Fruit fly (Drosophila melanogaster) whole organism, pupa: ENCODE data around the gene ihog.

Experiments
- CG10348 ChIP-seq: fragments of 200-800 bp; sonication (Bioruptor generic); IDR thresholded peaks from 2 replicates; pipeline ENCODE4 v1.3.6; 2022; ENCODE audit warnings: missing biosample characterization, missing genetic modification characterization
- CG12605 ChIP-seq: fragments of 200-800 bp; sonication (Bioruptor generic); IDR thresholded peaks from 2 replicates; pipeline ENCODE4 v1.3.6; 2022; ENCODE audit warnings: missing biosample characterization, missing genetic modification characterization
- CG13204 ChIP-seq: fragments of 200-800 bp; sonication (Bioruptor generic); optimal IDR thresholded peaks from 2 replicates; lab custom pipeline; 2018; ENCODE audit warnings: missing biosample characterization, mild to moderate bottlenecking, missing genetic modification characterization, moderate library complexity
- CG14655 ChIP-seq: fragments of 200-800 bp; sonication (Bioruptor generic); optimal IDR thresholded peaks from 3 replicates; lab custom pipeline; 2017; ENCODE audit warnings: mild to moderate bottlenecking, missing biosample characterization, missing genetic modification reagents, missing genetic modification characterization
- CG15710 ChIP-seq: fragments of 200-800 bp; sonication (Bioruptor generic); optimal IDR thresholded peaks from 2 replicates; lab custom pipeline; 2018; ENCODE audit warnings: missing biosample characterization, mild to moderate bottlenecking, missing genetic modification characterization, moderate library complexity
- CG17806 ChIP-seq: fragments of 200-800 bp; sonication (Bioruptor generic); optimal IDR thresholded peaks from 2 replicates; lab custom pipeline; 2018; ENCODE audit warnings: missing biosample characterization, mild to moderate bottlenecking, missing genetic modification characterization, moderate library complexity
- CG32121 ChIP-seq: fragments of 200-800 bp; sonication (Bioruptor generic); IDR thresholded peaks from 2 replicates; pipeline ENCODE4 v1.3.6; 2022; ENCODE audit warnings: missing biosample characterization, missing genetic modification characterization
- CG34367 ChIP-seq: fragments of 200-800 bp; sonication (Bioruptor generic); optimal IDR thresholded peaks from 2 replicates; lab custom pipeline; 2018; ENCODE audit warnings: missing biosample characterization, mild to moderate bottlenecking, missing genetic modification characterization
- CG4496 ChIP-seq: fragments of 200-800 bp; sonication (Bioruptor generic); IDR thresholded peaks from 3 replicates; pipeline ENCODE4 v1.3.6; 2022; ENCODE audit warnings: missing biosample characterization, missing genetic modification characterization
- CG8159 ChIP-seq: fragments of 200-800 bp; sonication (Bioruptor generic); optimal IDR thresholded peaks from 3 replicates; lab custom pipeline; 2018; ENCODE audit warnings: missing biosample characterization, mild to moderate bottlenecking, missing genetic modification characterization, moderate library complexity
- CG8301 ChIP-seq: fragments of 200-800 bp; sonication (Bioruptor generic); optimal IDR thresholded peaks from 2 replicates; lab custom pipeline; 2018; ENCODE audit warnings: missing biosample characterization, mild to moderate bottlenecking, missing genetic modification characterization
- CG9948 ChIP-seq: fragments of 200-800 bp; sonication (Bioruptor generic); optimal IDR thresholded peaks from 2 replicates; lab custom pipeline; 2018; ENCODE audit warnings: missing biosample characterization, mild to moderate bottlenecking, missing genetic modification characterization, moderate library complexity
- D1 ChIP-seq: fragments of 200-800 bp; sonication (Bioruptor generic); optimal IDR thresholded peaks from 2 replicates; lab custom pipeline; 2018; ENCODE audit warnings: missing biosample characterization, mild to moderate bottlenecking, missing genetic modification characterization, moderate library complexity
- EcR ChIP-seq: fragments of 200-800 bp; sonication (Bioruptor generic); optimal IDR thresholded peaks from 3 replicates; lab custom pipeline; 2019; ENCODE audit warnings: missing biosample characterization, missing genetic modification characterization, mild to moderate bottlenecking, moderate library complexity, missing genetic modification reagents
- Ets98B ChIP-seq: fragments of 200-800 bp; sonication (Bioruptor generic); IDR thresholded peaks from 2 replicates; pipeline ENCODE4 v1.3.6; 2022; ENCODE audit warnings: missing biosample characterization, missing genetic modification characterization
- Pif1A ChIP-seq: fragments of 200-800 bp; sonication (Bioruptor generic); optimal IDR thresholded peaks from 3 replicates; lab custom pipeline; 2016; ENCODE audit warnings: missing biosample characterization, missing genetic modification characterization
- Pif1B ChIP-seq: fragments of 200-800 bp; sonication (Bioruptor generic); optimal IDR thresholded peaks from 3 replicates; lab custom pipeline; 2016; ENCODE audit warnings: missing biosample characterization, missing genetic modification characterization
- Snoo ChIP-seq: fragments of 200-800 bp; sonication (Bioruptor generic); optimal IDR thresholded peaks from 3 replicates; lab custom pipeline; 2017; ENCODE audit warnings: missing biosample characterization, mild to moderate bottlenecking, missing genetic modification characterization, inconsistent platforms
- fd96Ca ChIP-seq: fragments of 200-800 bp; sonication (Bioruptor generic); IDR thresholded peaks from 3 replicates; pipeline ENCODE4 v1.3.6; 2022; ENCODE audit warnings: missing biosample characterization, missing genetic modification characterization
- gl ChIP-seq: fragments of 200-800 bp; sonication (Bioruptor generic); optimal IDR thresholded peaks from 2 replicates; lab custom pipeline; 2018; ENCODE audit warnings: missing biosample characterization, mild to moderate bottlenecking, missing genetic modification characterization
- rn ChIP-seq: fragments of 200-800 bp; sonication (Bioruptor generic); IDR thresholded peaks from 2 replicates; pipeline ENCODE4 v1.3.6; 2022; ENCODE audit warnings: missing biosample characterization, missing genetic modification characterization

Gene ihog

DNA sequence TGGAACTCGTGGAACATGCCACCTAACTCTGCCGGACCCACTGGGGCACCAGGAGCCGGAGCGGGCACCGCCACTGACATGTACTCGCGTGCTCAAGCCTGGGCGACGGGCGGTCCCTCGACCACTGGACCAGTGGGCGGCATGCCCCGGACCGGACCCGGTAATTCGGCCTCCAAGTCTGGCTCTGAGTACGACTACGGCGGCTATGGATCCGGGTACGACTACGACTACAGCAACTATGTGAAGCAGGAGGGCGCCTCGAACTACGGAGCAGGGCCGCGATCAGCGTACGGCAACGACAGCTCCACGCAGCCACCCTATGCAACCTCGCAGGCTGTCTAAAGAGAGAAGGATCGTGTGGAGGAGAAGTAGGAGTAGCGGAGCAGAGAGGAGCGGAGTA is 23.5 kb downstream of the ihog start:
- TF ChIP-seq fd96Ca (GFP tag; lab: Robert Waterston, UW) = no peak
- no peak for TF ChIP-seq Pif1B (GFP tag; lab: Kevin White, UChicago)
- TF ChIP-seq CG15710 = no peak

DNA sequence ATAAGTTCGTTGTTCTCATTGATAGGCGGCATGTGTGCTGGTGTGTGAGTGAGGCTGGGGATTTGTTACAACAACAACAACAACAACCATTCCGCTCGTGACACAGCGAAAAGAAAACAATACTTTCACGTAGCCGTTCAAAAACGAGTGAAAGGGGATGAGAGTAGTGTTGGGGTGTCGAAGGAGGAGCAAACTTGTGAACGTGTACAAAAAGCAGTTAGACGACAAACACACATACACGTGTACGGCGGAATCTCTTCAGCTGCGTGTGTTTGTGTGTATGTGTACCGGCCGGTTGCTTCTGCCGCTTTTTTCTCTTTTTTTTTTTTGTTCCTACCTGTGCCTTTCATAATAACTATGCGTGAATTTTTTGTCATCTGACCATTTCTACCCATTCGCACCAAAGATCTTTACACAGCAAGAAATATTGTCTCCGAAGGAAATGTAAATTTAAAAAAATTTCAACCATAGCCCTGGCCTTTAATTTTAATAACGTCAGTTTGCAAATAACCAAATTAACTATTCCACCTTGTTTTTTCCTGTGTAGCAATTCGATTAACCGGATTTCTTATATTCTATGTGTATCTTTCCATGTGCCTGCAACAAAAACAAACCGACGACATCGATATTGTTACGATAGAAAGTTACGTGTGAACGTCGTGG is 26.4 kb downstream of the ihog start:
- TF ChIP-seq Snoo (tag; lab: Kevin White, UChicago) (peak; percentile 49), Ets98B (GFP tag; lab: Robert Waterston, UW) (peak; percentile 90), CG17806 (tag; lab: Kevin White, UChicago) (peak; percentile 83), CG13204 (GFP tag; lab: Kevin White, UChicago) (no peak), CG12605 (GFP tag; lab: Robert Waterston, UW) (no peak; the same call in 1 of the 2 replicates), Pif1B (GFP tag; lab: Kevin White, UChicago) (peak; percentile 87), Pif1A (GFP tag; lab: Kevin White, UChicago) (peak; percentile 85), CG14655 (GFP tag; lab: Kevin White, UChicago) (no peak), fd96Ca (GFP tag; lab: Robert Waterston, UW) (no peak), CG9948 (peak; percentile 80), CG8159 (tag; lab: Kevin White, UChicago) (peak; percentile 82), CG32121 (peak; percentile 81), CG8301 (peak; percentile 88), CG15710 (peak; percentile 74), CG10348 (no peak), rn (GFP tag; lab: Robert Waterston, UW) (no peak; the same call in 1 of the 2 replicates), D1 (no peak), CG34367 (tag; lab: Kevin White, UChicago) (peak; percentile 82), CG4496 (peak; percentile 91; the same call in 1 of the 3 replicates), gl (tag; lab: Kevin White, UChicago) (peak; percentile 39), EcR (GFP tag; lab: Kevin White, UChicago) (peak; percentile 81)

DNA sequence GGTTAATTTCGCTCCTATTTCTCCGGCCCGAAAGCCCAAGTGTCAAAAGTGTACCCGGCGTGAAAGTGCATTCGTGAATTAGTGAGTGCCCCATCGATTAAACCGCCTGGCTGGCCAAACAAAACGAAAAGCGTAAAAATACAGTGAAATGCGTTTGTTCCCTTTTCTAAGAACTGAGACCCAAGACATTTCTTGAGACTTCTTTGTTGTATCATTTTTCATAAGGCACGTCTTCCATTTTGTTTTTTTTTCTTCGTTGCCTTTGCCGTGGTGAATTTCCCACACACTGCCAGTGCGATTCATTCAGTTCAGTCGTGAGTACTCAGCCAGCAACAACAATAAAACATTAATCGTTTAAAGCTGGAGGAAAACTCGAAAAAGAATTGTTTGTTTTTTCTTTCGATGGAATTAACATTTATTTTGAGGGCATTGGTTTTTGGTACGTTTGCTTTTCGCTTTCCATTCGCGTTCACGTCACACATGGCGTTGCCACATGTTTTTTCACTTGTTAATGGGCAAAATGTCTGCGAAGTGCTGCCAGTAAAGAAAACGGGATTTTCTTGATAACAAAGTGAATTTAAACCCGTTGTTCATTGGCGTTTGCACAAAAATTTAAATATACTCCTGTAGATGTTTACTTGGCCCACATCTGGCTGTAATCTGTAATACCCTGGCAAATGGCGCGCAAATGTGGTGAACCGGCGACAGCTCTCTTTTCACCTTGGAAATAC is 27.1 kb downstream of the ihog start:
- TF ChIP-seq CG14655 (GFP tag; lab: Kevin White, UChicago) (no peak), CG34367 (tag; lab: Kevin White, UChicago) (no peak), CG15710 (no peak), CG13204 (GFP tag; lab: Kevin White, UChicago) (no peak), gl (tag; lab: Kevin White, UChicago) (peak; percentile 10), D1 (no peak), rn (GFP tag; lab: Robert Waterston, UW) (no peak), Snoo (tag; lab: Kevin White, UChicago) (no peak), CG10348 (no peak), CG17806 (tag; lab: Kevin White, UChicago) (no peak), CG9948 (no peak), CG8301 (peak; percentile 14), CG8159 (tag; lab: Kevin White, UChicago) (peak; percentile 29), Pif1B (GFP tag; lab: Kevin White, UChicago) (peak; percentile 3), fd96Ca (GFP tag; lab: Robert Waterston, UW) (no peak), CG12605 (GFP tag; lab: Robert Waterston, UW) (peak; percentile 48; the same call in 1 of the 2 replicates), EcR (GFP tag; lab: Kevin White, UChicago) (peak; percentile 96), CG4496 (0 out of 3 replicates have a peak, but pooled peaks have one; percentile 18), Ets98B (GFP tag; lab: Robert Waterston, UW) (no peak)

DNA sequence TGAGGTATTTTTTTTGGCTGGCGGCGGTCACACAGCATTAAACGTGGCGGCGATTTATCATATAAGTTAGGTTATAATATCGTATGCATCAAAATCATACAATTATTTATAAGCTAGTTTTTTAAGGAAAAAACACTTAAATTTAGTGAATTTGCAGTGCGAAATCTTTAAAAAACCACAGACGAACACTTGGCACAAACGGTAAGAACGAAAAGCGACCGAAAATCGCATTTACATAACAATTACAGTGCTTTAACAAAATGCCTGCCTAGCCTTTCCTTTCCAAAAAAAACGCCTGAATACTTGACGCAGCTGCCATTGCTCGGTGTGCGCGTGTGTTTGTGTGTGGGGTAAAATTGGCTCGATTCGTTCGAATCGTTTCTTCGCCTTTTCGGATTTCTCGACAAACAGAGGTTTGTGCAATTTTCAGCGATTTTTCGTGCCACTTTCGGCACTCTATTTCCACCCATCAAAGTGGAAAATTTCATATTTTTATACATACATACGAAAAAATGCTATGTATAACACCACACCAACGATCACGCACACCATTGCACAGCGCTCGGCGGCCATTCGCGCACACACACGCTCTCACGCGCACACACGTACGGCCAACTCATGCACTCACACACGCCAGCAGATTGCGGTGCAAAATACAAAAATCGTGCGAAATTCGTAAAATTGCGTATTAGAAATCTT is 27.8 kb downstream of the ihog start, which contains the start of gene Hrb27C:
Gene Hrb27C (plus strand): TSS at position 44 of the 699 bp plus-strand sequence.
- TF ChIP-seq Snoo (tag; lab: Kevin White, UChicago) (no peak), Ets98B (GFP tag; lab: Robert Waterston, UW) (peak; percentile 33; the same call in 1 of the 2 replicates)

DNA sequence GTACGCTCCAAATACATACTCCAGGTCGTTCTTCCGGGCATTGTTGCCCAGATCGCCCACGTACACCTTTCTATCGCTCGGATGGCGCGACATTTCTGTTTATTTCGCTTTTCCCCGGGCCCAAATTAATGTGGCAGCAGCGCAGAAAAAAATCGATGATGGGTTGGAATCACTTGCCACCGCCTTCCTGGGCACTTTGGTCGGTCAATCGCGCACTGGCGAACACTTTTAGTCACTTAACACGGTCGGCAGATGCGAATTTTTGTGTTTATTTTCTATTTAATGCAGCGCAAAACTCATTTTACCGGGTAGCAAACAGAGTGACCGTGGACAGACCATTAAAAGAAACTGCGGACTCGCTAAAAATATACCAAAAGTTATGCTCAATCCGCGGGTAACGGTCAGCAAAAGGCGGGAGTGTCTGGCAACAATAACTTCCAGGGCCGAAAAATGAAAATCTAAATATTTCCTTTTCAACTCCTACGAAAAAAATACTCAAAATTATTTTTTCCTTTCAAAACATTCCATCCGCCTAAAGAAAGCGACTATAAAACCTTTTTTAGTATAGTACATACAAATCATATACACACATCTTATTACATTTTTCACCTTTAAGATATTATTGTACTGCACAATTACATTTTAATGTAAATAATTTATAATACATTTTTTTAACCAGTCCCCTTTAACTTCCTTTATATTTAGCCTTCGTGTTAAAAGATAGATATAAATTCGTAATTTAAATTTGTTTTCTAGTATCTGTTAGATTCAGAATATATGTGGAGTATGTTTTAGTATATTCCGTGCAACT is 28.6 kb downstream of the ihog start, which contains the start of gene x16:
Gene x16 (minus strand): TSS at position 361 of the 811 bp plus-strand sequence.
- TF ChIP-seq Snoo (tag; lab: Kevin White, UChicago) = no peak
- TF ChIP-seq CG8159 (tag; lab: Kevin White, UChicago) = peak; percentile 13
- TF ChIP-seq, all 21 proteins: peak for 1
